Worm (Caenorhabditis elegans): ENCODE results near the gene K10C2.14.

K10C2.14 gene

DNA sequence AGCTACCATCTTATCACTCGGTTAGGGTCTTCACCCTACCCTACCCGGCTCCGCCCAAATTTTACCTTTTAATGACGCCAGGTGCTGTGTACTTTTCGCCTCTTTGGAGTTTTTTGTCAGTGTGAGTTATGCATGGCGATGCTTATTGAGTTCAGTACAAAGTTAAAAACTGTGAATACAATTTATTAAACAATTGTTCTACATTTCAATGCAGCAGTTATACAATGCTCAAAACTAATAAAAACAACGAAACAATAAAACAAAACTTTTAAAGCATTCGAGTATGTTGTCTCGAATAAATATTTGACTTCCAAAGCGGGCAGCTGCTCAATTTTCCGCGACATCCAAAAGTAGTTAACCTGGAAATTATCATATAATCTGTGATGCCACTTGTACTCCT lies 9.9 kb downstream of the K10C2.14 start, which contains the start of gene ctsa-2:
ctsa-2 (minus strand) TSS at position 101 of the 400 bp plus-strand sequence.
- TF ChIP-seq vab-15 (tag; optimal IDR thresholded peaks at IDR 0.05) (no peak), C04F5.9 (tag; optimal IDR thresholded peaks at IDR 0.05) (no peak), blmp-1 (tag; optimal IDR thresholded peaks at IDR 0.05) (no peak), efl-1 (optimal IDR thresholded peaks at IDR 0.05) (no peak), efl-1 (GFP tag; optimal IDR thresholded peaks at IDR 0.05 in 1 of 2) (peak in 1 of 2 experiments; percentile 38), unc-86 (tag; optimal IDR thresholded peaks at IDR 0.05) (no peak), fkh-8 (tag; optimal IDR thresholded peaks at IDR 0.05) (no peak), pax-3 (tag; optimal IDR thresholded peaks at IDR 0.05) (no peak), sox-4 (tag; optimal IDR thresholded peaks at IDR 0.05) (no peak)

- TF ChIP-seq sup-37 (GFP tag; optimal IDR thresholded peaks at IDR 0.05) (no peak), elt-2 (tag; optimal IDR thresholded peaks at IDR 0.05) (peak; percentile 88)
Observed at ce11 chrX:6429552-6429951, 10.8 kb downstream of the K10C2.14 start.

ce11 chrX:6427147-6427546 lies 13.2 kb downstream of the K10C2.14 start:
- TF ChIP-seq nhr-19 (GFP tag; conservative IDR thresholded peaks at IDR 0.05) (no peak), mab-9 (GFP tag; IDR thresholded peaks at IDR 0.05) (no peak), aly-2 (tag; optimal IDR thresholded peaks at IDR 0.05) (no peak), ceh-8 (GFP tag; optimal IDR thresholded peaks at IDR 0.05) (no peak), aha-1 (tag; optimal IDR thresholded peaks at IDR 0.05) (no peak), pqm-1 (tag; optimal IDR thresholded peaks at IDR 0.05) (peak; percentile 22), fos-1 (tag; optimal IDR thresholded peaks at IDR 0.05) (no peak), elt-2 (tag; optimal IDR thresholded peaks at IDR 0.05) (peak; percentile 91), unc-130 (tag; optimal IDR thresholded peaks at IDR 0.05) (no peak), sptf-1 (tag; optimal IDR thresholded peaks at IDR 0.05) (no peak), hlh-17 (GFP tag; optimal IDR thresholded peaks at IDR 0.05; ENCODE audit: borderline replicate concordance) (no peak), dsc-1 (tag; optimal IDR thresholded peaks at IDR 0.05) (no peak), lin-14 (GFP tag; optimal IDR thresholded peaks at IDR 0.05) (peak; percentile 5), nhr-90 (tag; optimal IDR thresholded peaks at IDR 0.05; ENCODE audit: poor library complexity) (peak; percentile 1), ets-5 (GFP tag; IDR thresholded peaks at IDR 0.05) (no peak), lsy-2 (tag; optimal IDR thresholded peaks at IDR 0.05) (peak in 1 of 2 experiments; percentile 22), irx-1 (tag; optimal IDR thresholded peaks at IDR 0.05) (no peak)

DNA sequence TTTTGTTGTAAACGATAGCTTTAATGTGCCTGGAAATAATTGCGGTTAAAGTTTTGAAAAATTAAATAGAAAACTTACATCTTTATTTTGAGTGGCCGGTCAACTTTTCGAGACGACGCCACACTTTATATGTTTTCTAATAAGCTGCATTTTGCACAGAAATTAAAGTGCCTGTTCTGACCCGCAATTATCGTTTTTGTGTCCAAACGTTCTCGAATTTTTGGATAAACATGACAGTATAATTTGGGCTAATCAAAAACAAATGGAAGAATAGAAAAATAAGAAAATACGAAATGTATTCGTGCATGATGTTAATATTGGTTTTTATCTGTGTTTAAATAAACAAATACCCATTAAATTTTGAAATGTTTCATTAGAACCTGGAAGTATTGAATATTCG lies 19.7 kb downstream of the K10C2.14 start, which contains the start of gene K10C2.12:
K10C2.12 (minus strand) TSS at position 101 of the 400 bp plus-strand sequence.
- TF ChIP-seq tlp-1 (tag; optimal IDR thresholded peaks at IDR 0.05), result no peak
- no peak for TF ChIP-seq ama-1 (optimal IDR thresholded peaks at IDR 0.05)
- TF ChIP-seq elt-3 (tag; optimal IDR thresholded peaks at IDR 0.05), result no peak
- no peak for TF ChIP-seq hpl-2 (GFP tag; optimal IDR thresholded peaks at IDR 0.05)
- no peak for TF ChIP-seq nhr-20 (tag; optimal IDR thresholded peaks at IDR 0.05)
- no peak for TF ChIP-seq unc-62 (GFP tag; optimal IDR thresholded peaks at IDR 0.05)

- TF ChIP-seq nhr-85 (tag) (no peak), fkh-10 (GFP tag; optimal IDR thresholded peaks at IDR 0.05) (peak; percentile 64), lin-14 (GFP tag; optimal IDR thresholded peaks at IDR 0.05) (peak; percentile 48), unc-62 (GFP tag; optimal IDR thresholded peaks at IDR 0.05) (no peak), elt-3 (tag; optimal IDR thresholded peaks at IDR 0.05) (no peak), ets-5 (GFP tag; IDR thresholded peaks at IDR 0.05) (no peak), sox-4 (tag; optimal IDR thresholded peaks at IDR 0.05) (no peak), mep-1 (tag; optimal IDR thresholded peaks at IDR 0.05) (no peak), dsc-1 (tag; optimal IDR thresholded peaks at IDR 0.05) (peak; percentile 35)
Observed at ce11 chrX:6419113-6419512, 21.3 kb downstream of the K10C2.14 start.
